Worm (Caenorhabditis elegans) whole organism, L4 larva: ENCODE measurements around the gene C50F4.10.
A peak's percentile ranks its signal among the peaks of the same experiment; 100 is the strongest.

Source experiments
- aha-1 ChIP-seq: fragments of 150-350 bp; peaks from one replicate; lab custom pipeline; 2014; ENCODE audit warnings: missing biosample characterization, missing genetic modification characterization
- ceh-82 ChIP-seq: sonication (generic microtip); optimal IDR thresholded peaks from 2 replicates; lab custom pipeline; 2017; ENCODE audit warnings: missing biosample characterization, missing genetic modification characterization
- lin-13 ChIP-seq: fragments of 150-350 bp; optimal IDR thresholded peaks from 2 replicates; lab custom pipeline; 2014; ENCODE audit warnings: missing biosample characterization, missing genetic modification reagents, missing genetic modification characterization
- nhr-28 ChIP-seq: fragments of 150-350 bp; optimal IDR thresholded peaks from 2 replicates; lab custom pipeline; 2014; ENCODE audit warnings: missing biosample characterization, missing genetic modification characterization

DNA sequence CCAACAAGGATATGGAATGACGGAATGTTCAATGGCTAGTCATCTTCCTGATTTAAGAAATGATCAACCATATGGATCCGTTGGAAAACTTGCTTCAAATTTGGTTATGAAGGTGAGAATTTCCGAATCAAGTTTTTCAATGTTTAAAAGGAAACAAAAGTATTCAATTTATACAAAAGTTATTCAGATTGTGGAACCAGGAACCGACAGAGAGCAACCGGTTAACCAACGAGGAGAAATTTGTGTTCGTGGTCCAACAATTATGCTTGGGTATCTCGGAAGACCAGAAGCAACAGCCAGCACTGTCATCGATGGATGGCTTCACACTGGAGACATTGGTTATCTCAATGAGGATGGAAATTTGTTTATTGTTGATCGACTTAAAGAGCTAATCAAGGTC is 21.8 kb downstream of the C50F4.10 start:
- peak; percentile 97 for TF ChIP-seq aha-1 (tag; lab: Kevin White, UChicago)
- no peak for TF ChIP-seq ceh-82 (tag; lab: Kevin White, UChicago)
- no peak for TF ChIP-seq lin-13 (GFP tag; lab: Kevin White, UChicago)
- TF ChIP-seq nhr-28: no peak
